Worm (Caenorhabditis elegans) whole organism, L4 larva: ENCODE measurements around the gene sars-2.

Experiments
- D1046.2 ChIP-seq: fragments of 200-800 bp; sonication (Bioruptor generic); IDR thresholded peaks from 2 replicates; pipeline ENCODE4 v1.3.6; 2022; ENCODE audit warnings: missing genetic modification characterization, missing compliant biosample characterization
- F10B5.3 ChIP-seq: sonication (generic microtip); optimal IDR thresholded peaks from 2 replicates; lab custom pipeline; 2016; ENCODE audit warnings: mild to moderate bottlenecking, missing genetic modification characterization, missing compliant biosample characterization
- F26F4.8 ChIP-seq: fragments of 200-800 bp; sonication (Bioruptor generic); conservative IDR thresholded peaks from 2 replicates; pipeline ENCODE4 v1.3.6; 2022; ENCODE audit warnings: missing genetic modification characterization, missing compliant biosample characterization
- F37D6.2 ChIP-seq: sonication (generic microtip); optimal IDR thresholded peaks from 2 replicates; lab custom pipeline; 2016; ENCODE audit warnings: mild to moderate bottlenecking, missing genetic modification characterization, missing compliant biosample characterization
- R02D3.7 ChIP-seq: fragments of 150-350 bp; sonication (generic microtip); optimal IDR thresholded peaks from 3 replicates; lab custom pipeline; 2014; ENCODE audit warnings: missing biosample characterization, missing genetic modification characterization
- Y105C5A.15 ChIP-seq: fragments of 200-800 bp; sonication (Bioruptor generic); IDR thresholded peaks from 2 replicates; pipeline ENCODE4 v1.3.6; 2022; ENCODE audit warnings: missing genetic modification characterization, missing compliant biosample characterization
- Y48G9A.11 ChIP-seq: fragments of 200-800 bp; sonication (Bioruptor generic); IDR thresholded peaks from 2 replicates; pipeline ENCODE4 v1.3.6; 2022; ENCODE audit warnings: missing genetic modification reagents, missing genetic modification characterization, missing compliant biosample characterization
- Y5F2A.4 ChIP-seq: fragments of 200-800 bp; sonication (Bioruptor generic); optimal IDR thresholded peaks from 2 replicates; lab custom pipeline; 2018; ENCODE audit warnings: mild to moderate bottlenecking, missing genetic modification characterization, missing compliant biosample characterization
- aly-2 ChIP-seq: sonication (generic microtip); optimal IDR thresholded peaks from 2 replicates; lab custom pipeline; 2018; ENCODE audit warnings: missing biosample characterization, missing genetic modification characterization
- ama-1 ChIP-seq: fragments of 150-350 bp; optimal IDR thresholded peaks from 2 replicates; lab custom pipeline; 2014; ENCODE audit warnings: inconsistent platforms, mixed read lengths
- ceh-28 ChIP-seq: fragments of 150-350 bp; optimal IDR thresholded peaks from 2 replicates; lab custom pipeline; 2014; ENCODE audit warnings: missing biosample characterization, missing genetic modification reagents, missing genetic modification characterization
- ceh-44 ChIP-seq: fragments of 200-800 bp; sonication (Bioruptor generic); IDR thresholded peaks from 2 replicates; pipeline ENCODE4 v1.3.6; 2022; ENCODE audit warnings: missing genetic modification reagents, missing genetic modification characterization, missing compliant biosample characterization
- ceh-62 ChIP-seq: sonication (generic microtip); optimal IDR thresholded peaks from 2 replicates; lab custom pipeline; 2017; ENCODE audit warnings: missing biosample characterization, missing genetic modification characterization
- ces-1 ChIP-seq: fragments of 150-350 bp; sonication (generic microtip); optimal IDR thresholded peaks from 4 replicates; lab custom pipeline; 2014; ENCODE audit warnings: missing biosample characterization, missing genetic modification reagents, missing genetic modification characterization
- daf-19 ChIP-seq: fragments of 200-800 bp; sonication (Bioruptor generic); conservative IDR thresholded peaks from 2 replicates; pipeline ENCODE4 v1.3.6; 2022; ENCODE audit warnings: missing genetic modification characterization, missing compliant biosample characterization
- dmd-6 ChIP-seq: fragments of 200-800 bp; sonication (Bioruptor generic); IDR thresholded peaks from 2 replicates; pipeline ENCODE4 v1.3.6; 2022; ENCODE audit warnings: missing genetic modification reagents, missing genetic modification characterization, missing compliant biosample characterization
- dmd-8 ChIP-seq: fragments of 200-800 bp; sonication (Bioruptor generic); IDR thresholded peaks from 2 replicates; pipeline ENCODE4 v1.3.6; 2022; ENCODE audit warnings: missing genetic modification characterization, missing compliant biosample characterization
- dmd-9 ChIP-seq: fragments of 200-800 bp; sonication (Bioruptor generic); IDR thresholded peaks from 2 replicates; pipeline ENCODE4 v1.3.6; 2022; ENCODE audit warnings: missing genetic modification reagents, missing genetic modification characterization, missing compliant biosample characterization
- duxl-1 ChIP-seq: sonication (generic microtip); optimal IDR thresholded peaks from 2 replicates; lab custom pipeline; 2016; ENCODE audit warnings: mild to moderate bottlenecking, missing genetic modification characterization, moderate library complexity, missing compliant biosample characterization; ENCODE audit not compliant: poor library complexity
- dve-1 ChIP-seq: sonication (generic microtip); optimal IDR thresholded peaks from 2 replicates; lab custom pipeline; 2017; ENCODE audit warnings: antibody characterized with exemption, mild to moderate bottlenecking, missing genetic modification characterization, missing compliant biosample characterization; ENCODE audit not compliant: insufficient read depth
- hif-1 ChIP-seq, 2 experiments: sonication (generic microtip); optimal IDR thresholded peaks; 2 replicates each; lab custom pipeline; 2016 to 2017; ENCODE audit warnings: missing compliant biosample characterization in 2 of 2, missing genetic modification characterization in 2 of 2, missing genetic modification reagents in 2 of 2, missing genotype in 2 of 2, mild to moderate bottlenecking in 1 of 2
- hlh-11 ChIP-seq: fragments of 200-800 bp; sonication (Bioruptor generic); optimal IDR thresholded peaks from 2 replicates; lab custom pipeline; 2018; ENCODE audit warnings: mild to moderate bottlenecking, missing genetic modification characterization, missing compliant biosample characterization
- hlh-30 ChIP-seq: sonication (generic microtip); optimal IDR thresholded peaks from 2 replicates; lab custom pipeline; 2017; ENCODE audit warnings: antibody characterized with exemption, mild to moderate bottlenecking, missing genetic modification characterization, missing compliant biosample characterization; ENCODE audit not compliant: insufficient read depth
- hmg-1.1 ChIP-seq: fragments of 200-800 bp; sonication (Bioruptor generic); IDR thresholded peaks from 2 replicates; pipeline ENCODE4 v1.3.6; 2022; ENCODE audit warnings: missing genetic modification reagents, missing genetic modification characterization, missing compliant biosample characterization
- jun-1 ChIP-seq: fragments of 150-350 bp; optimal IDR thresholded peaks from 2 replicates; lab custom pipeline; 2014; ENCODE audit warnings: missing biosample characterization, missing genetic modification reagents, missing genetic modification characterization
- lim-7 ChIP-seq: fragments of 200-800 bp; sonication (Bioruptor generic); IDR thresholded peaks from 2 replicates; pipeline ENCODE4 v1.3.6; 2022; ENCODE audit warnings: missing genetic modification characterization, missing compliant biosample characterization
- lin-1 ChIP-seq: fragments of 200-800 bp; sonication (Bioruptor generic); IDR thresholded peaks from 2 replicates; pipeline ENCODE4 v1.3.6; 2022; ENCODE audit warnings: missing genetic modification reagents, missing genetic modification characterization, missing compliant biosample characterization
- lin-13 ChIP-seq: fragments of 150-350 bp; optimal IDR thresholded peaks from 2 replicates; lab custom pipeline; 2014; ENCODE audit warnings: missing biosample characterization, missing genetic modification reagents, missing genetic modification characterization
- lin-38 ChIP-seq: fragments of 200-800 bp; sonication (Bioruptor generic); IDR thresholded peaks from 2 replicates; pipeline ENCODE4 v1.3.6; 2022; ENCODE audit warnings: missing genetic modification reagents, missing genetic modification characterization, missing compliant biosample characterization
- lin-39 ChIP-seq: fragments of 150-350 bp; optimal IDR thresholded peaks from 2 replicates; lab custom pipeline; 2014; ENCODE audit warnings: missing biosample characterization, missing genetic modification reagents, missing genetic modification characterization
- lir-3 ChIP-seq: sonication (generic microtip); optimal IDR thresholded peaks from 2 replicates; lab custom pipeline; 2016; ENCODE audit warnings: mild to moderate bottlenecking, missing genetic modification characterization, missing compliant biosample characterization
- madf-5 ChIP-seq, 2 experiments: fragments of 200-800 bp; sonication (Bioruptor generic); IDR thresholded peaks; 2 replicates each; pipeline ENCODE4 v1.3.6; 2022; ENCODE audit warnings: missing compliant biosample characterization in 2 of 2, missing genetic modification characterization in 2 of 2
- madf-9 ChIP-seq: fragments of 200-800 bp; sonication (Bioruptor generic); conservative IDR thresholded peaks from 2 replicates; pipeline ENCODE4 v1.3.6; 2022; ENCODE audit warnings: missing genetic modification reagents, missing genetic modification characterization, missing compliant biosample characterization
- nhr-11 ChIP-seq: fragments of 150-350 bp; optimal IDR thresholded peaks from 2 replicates; lab custom pipeline; 2014; ENCODE audit warnings: missing biosample characterization, missing genetic modification characterization
- nhr-41 ChIP-seq: fragments of 200-800 bp; sonication (Bioruptor generic); IDR thresholded peaks from 2 replicates; pipeline ENCODE4 v1.3.6; 2022; ENCODE audit warnings: missing genetic modification reagents, missing genetic modification characterization, missing compliant biosample characterization
- nhr-42 ChIP-seq: fragments of 200-800 bp; sonication (Bioruptor generic); IDR thresholded peaks from 2 replicates; pipeline ENCODE4 v1.3.6; 2022; ENCODE audit warnings: missing genetic modification characterization, missing compliant biosample characterization
- nhr-48 ChIP-seq: sonication (generic microtip); optimal IDR thresholded peaks from 2 replicates; lab custom pipeline; 2016; ENCODE audit warnings: mild to moderate bottlenecking, missing genetic modification characterization, missing compliant biosample characterization
- nhr-6 ChIP-seq: fragments of 150-350 bp; optimal IDR thresholded peaks from 2 replicates; lab custom pipeline; 2014; ENCODE audit warnings: missing biosample characterization, missing genetic modification characterization
- nhr-77 ChIP-seq: fragments of 150-350 bp; optimal IDR thresholded peaks from 2 replicates; lab custom pipeline; 2014; ENCODE audit warnings: missing biosample characterization, missing genetic modification characterization
- php-3 ChIP-seq: fragments of 200-800 bp; sonication (Bioruptor generic); IDR thresholded peaks from 2 replicates; pipeline ENCODE4 v1.3.6; 2022; ENCODE audit warnings: missing genetic modification reagents, missing genetic modification characterization, missing compliant biosample characterization
- rbr-2 ChIP-seq: sonication (generic microtip); optimal IDR thresholded peaks from 2 replicates; lab custom pipeline; 2016; ENCODE audit warnings: missing genotype, missing genetic modification characterization, missing compliant biosample characterization
- sdz-12 ChIP-seq: fragments of 200-800 bp; sonication (Bioruptor generic); optimal IDR thresholded peaks from 2 replicates; lab custom pipeline; 2018; ENCODE audit warnings: mild to moderate bottlenecking, missing genetic modification characterization, missing compliant biosample characterization
- skn-1 ChIP-seq: fragments of 150-350 bp; optimal IDR thresholded peaks from 2 replicates; lab custom pipeline; 2014; ENCODE audit warnings: missing biosample characterization, missing genetic modification characterization
- spr-3 ChIP-seq: fragments of 200-800 bp; sonication (Bioruptor generic); optimal IDR thresholded peaks from 2 replicates; lab custom pipeline; 2018; ENCODE audit warnings: mild to moderate bottlenecking, missing genetic modification characterization, missing compliant biosample characterization
- tag-97 ChIP-seq: fragments of 200-800 bp; sonication (Bioruptor generic); IDR thresholded peaks from 2 replicates; pipeline ENCODE4 v1.3.6; 2022; ENCODE audit warnings: missing genetic modification characterization, missing compliant biosample characterization
- unc-39 ChIP-seq: sonication (generic microtip); optimal IDR thresholded peaks from 2 replicates; lab custom pipeline; 2017; ENCODE audit warnings: missing biosample characterization, missing genetic modification characterization
- unc-62 ChIP-seq, 3 experiments: fragments of 150-350 bp in 1 of 3; sonication (generic microtip); optimal IDR thresholded peaks in 2 of 3; peaks in 1 of 3; 1 replicate in 1 of 3; 2 replicates in 2 of 3; lab custom pipeline; 2014 to 2017; ENCODE audit warnings: missing biosample characterization in 3 of 3, missing genetic modification characterization in 3 of 3, missing genetic modification reagents in 3 of 3, missing genotype in 1 of 3
- vab-7 ChIP-seq: fragments of 200-800 bp; sonication (Bioruptor generic); IDR thresholded peaks from 2 replicates; pipeline ENCODE4 v1.3.6; 2022; ENCODE audit warnings: missing genetic modification reagents, missing genetic modification characterization, missing compliant biosample characterization
- zfp-2 ChIP-seq: sonication (generic microtip); optimal IDR thresholded peaks from 2 replicates; lab custom pipeline; 2016; ENCODE audit warnings: mild to moderate bottlenecking, missing genetic modification characterization, missing compliant biosample characterization
- zip-2 ChIP-seq: fragments of 150-350 bp; optimal IDR thresholded peaks from 2 replicates; lab custom pipeline; 2014; ENCODE audit warnings: missing biosample characterization, missing genetic modification characterization

The sars-2 gene

DNA sequence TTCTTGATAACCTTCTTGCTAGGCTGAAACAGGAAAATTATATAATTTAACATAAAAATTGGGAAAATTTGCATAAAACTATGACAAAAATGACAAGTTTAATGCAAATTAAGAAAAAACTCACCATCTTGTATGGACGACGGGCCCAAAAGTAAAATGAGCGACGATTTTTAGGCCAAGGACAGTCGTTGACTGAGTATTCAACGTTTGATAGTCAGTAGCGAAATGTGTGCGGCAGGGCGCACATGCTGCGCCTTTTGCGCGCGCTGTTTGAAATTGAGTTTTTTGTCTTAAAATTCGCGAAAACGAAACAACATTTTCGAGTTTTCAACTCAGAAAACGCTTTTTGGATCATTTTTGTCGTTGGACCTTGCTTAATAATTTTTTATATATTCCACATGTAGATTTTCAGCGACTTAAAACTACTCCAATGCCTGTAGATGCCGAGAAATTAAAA is 33.0 kb downstream of the sars-2 start, which contains the start of the genes rpl-7A and set-21 (continued):
- peak; percentile 71; the same call in 1 of the 2 replicates for TF ChIP-seq dmd-8
- TF ChIP-seq madf-9 (GFP tag; lab: Robert Waterston, UW): peak; percentile 95
- no peak for TF ChIP-seq unc-39
- peak; percentile 95 for TF ChIP-seq lin-1 (GFP tag; lab: Robert Waterston, UW)
- TF ChIP-seq zfp-2: peak; percentile 92
- no peak for TF ChIP-seq ceh-62 (tag; lab: Kevin White, UChicago)
- TF ChIP-seq aly-2: no peak
- TF ChIP-seq D1046.2 (GFP tag; lab: Robert Waterston, UW): peak; percentile 95
- no peak for TF ChIP-seq F26F4.8
- TF ChIP-seq hlh-30 (tag; lab: Kevin White, UChicago): peak; percentile 72
- TF ChIP-seq tag-97: 0 out of 2 replicates have a peak, but pooled peaks have one; percentile 26
- TF ChIP-seq nhr-42: peak; percentile 97
- TF ChIP-seq hmg-1.1 (GFP tag; lab: Robert Waterston, UW): peak; percentile 98
- peak; percentile 53 for TF ChIP-seq sdz-12 (GFP tag; lab: Kevin White, UChicago)
- TF ChIP-seq rbr-2 (tag; lab: Kevin White, UChicago): peak; percentile 98
- TF ChIP-seq hlh-11 (tag; lab: Kevin White, UChicago): peak; percentile 94
- peak; percentile 73 to 95; a peak in 3 of 4 replicates for TF ChIP-seq madf-5 (GFP tag; IDR thresholded peaks at IDR 0.05; lab: Robert Waterston, UW)
- peak in 1 of 2 experiments; percentile 90 for TF ChIP-seq unc-62 (GFP tag; optimal IDR thresholded peaks at IDR 0.05 in 1 of 2; lab: Kevin White, UChicago)
- TF ChIP-seq unc-62 (tag; optimal IDR thresholded peaks at IDR 0.05; lab: Kevin White, UChicago): no peak
- peak; percentile 97 for TF ChIP-seq dmd-6 (GFP tag; lab: Robert Waterston, UW)
- TF ChIP-seq F10B5.3: peak; percentile 90
- TF ChIP-seq nhr-11 (tag; lab: Kevin White, UChicago): peak; percentile 92
- TF ChIP-seq ceh-28: no peak
- TF ChIP-seq duxl-1 (tag; lab: Kevin White, UChicago): peak; percentile 94
- TF ChIP-seq lin-39 (tag; lab: Kevin White, UChicago): no peak
- peak; percentile 95 for TF ChIP-seq php-3 (GFP tag; lab: Robert Waterston, UW)
- TF ChIP-seq nhr-6: peak; percentile 76
- peak; percentile 94 for TF ChIP-seq nhr-41 (GFP tag; lab: Robert Waterston, UW)
- TF ChIP-seq dmd-9: peak; percentile 97
- 0 out of 2 replicates have a peak, but pooled peaks have one; percentile 28 for TF ChIP-seq lim-7 (GFP tag; lab: Robert Waterston, UW)
- TF ChIP-seq nhr-48 (tag; lab: Kevin White, UChicago): peak; percentile 84
- TF ChIP-seq Y48G9A.11 (GFP tag; lab: Robert Waterston, UW): peak; percentile 90
- TF ChIP-seq ama-1: no peak
- peak; percentile 95 for TF ChIP-seq daf-19 (GFP tag; lab: Robert Waterston, UW)
- peak; percentile 70 for TF ChIP-seq jun-1 (tag; lab: Kevin White, UChicago)
- peak; percentile 96 for TF ChIP-seq nhr-77 (tag; lab: Kevin White, UChicago)
- TF ChIP-seq ceh-44 (GFP tag; lab: Robert Waterston, UW): peak; percentile 69
- peak; percentile 81 for TF ChIP-seq lin-13
- peak; percentile 80 for TF ChIP-seq Y5F2A.4 (GFP tag; lab: Kevin White, UChicago)
- TF ChIP-seq spr-3: peak; percentile 88
- TF ChIP-seq skn-1: no peak
- TF ChIP-seq R02D3.7 (tag; lab: Kevin White, UChicago): no peak
- peak; percentile 92 for TF ChIP-seq dve-1 (tag; lab: Kevin White, UChicago)
- peak; percentile 93 for TF ChIP-seq vab-7 (GFP tag; lab: Robert Waterston, UW)
- TF ChIP-seq ces-1: no peak
- peak; percentile 66; the same call in 1 of the 2 replicates for TF ChIP-seq Y105C5A.15 (GFP tag; lab: Robert Waterston, UW)
- TF ChIP-seq lir-3 (tag; lab: Kevin White, UChicago): peak; percentile 73
- TF ChIP-seq hif-1 (tag; optimal IDR thresholded peaks at IDR 0.05; lab: Kevin White, UChicago): peak; percentile 63 to 90
- TF ChIP-seq F37D6.2 (tag; lab: Kevin White, UChicago): peak; percentile 93
- peak; percentile 100 for TF ChIP-seq lin-38 (GFP tag; lab: Robert Waterston, UW)
- peak; percentile 43 for TF ChIP-seq zip-2 (tag; lab: Kevin White, UChicago)
